Fruit fly (Drosophila melanogaster) whole organism, adult: Measurements from ENCODE around the gene ETHR.

Source experiments
- CG11617 ChIP-seq: fragments of 200-800 bp; sonication (Bioruptor generic); optimal IDR thresholded peaks from 2 replicates; lab custom pipeline; 2017; ENCODE audit warnings: mild to moderate bottlenecking, missing biosample characterization, missing genetic modification reagents, missing genetic modification characterization
- CG12768 ChIP-seq: fragments of 200-800 bp; sonication (Bioruptor generic); optimal IDR thresholded peaks from 2 replicates; lab custom pipeline; 2017; ENCODE audit warnings: missing biosample characterization, missing genetic modification characterization, mild to moderate bottlenecking, moderate library complexity, missing genetic modification reagents
- CG14711 ChIP-seq: fragments of 200-800 bp; sonication (Bioruptor generic); optimal IDR thresholded peaks from 2 replicates; lab custom pipeline; 2018; ENCODE audit warnings: missing biosample characterization, mild to moderate bottlenecking, missing genetic modification characterization, moderate library complexity
- CG1620 ChIP-seq: fragments of 200-800 bp; sonication (Bioruptor generic); optimal IDR thresholded peaks from 2 replicates; lab custom pipeline; 2016; ENCODE audit warnings: missing biosample characterization, missing genetic modification characterization
- CG33017 ChIP-seq: fragments of 200-800 bp; sonication (Bioruptor generic); optimal IDR thresholded peaks from 2 replicates; lab custom pipeline; 2018; ENCODE audit warnings: missing biosample characterization, mild to moderate bottlenecking, missing genetic modification characterization, moderate library complexity
- CG5204 ChIP-seq: fragments of 200-800 bp; sonication (Bioruptor generic); optimal IDR thresholded peaks from 2 replicates; lab custom pipeline; 2016; ENCODE audit warnings: missing biosample characterization, missing genetic modification characterization
- CG7045 ChIP-seq: fragments of 200-800 bp; sonication (Bioruptor generic); optimal IDR thresholded peaks from 2 replicates; lab custom pipeline; 2017; ENCODE audit warnings: missing biosample characterization, mild to moderate bottlenecking, missing genetic modification characterization
- CG7101 ChIP-seq: fragments of 200-800 bp; sonication (Bioruptor generic); optimal IDR thresholded peaks from 2 replicates; lab custom pipeline; 2018; ENCODE audit warnings: missing biosample characterization, mild to moderate bottlenecking, missing genetic modification characterization, moderate library complexity
- Clk ChIP-seq: fragments of 200-800 bp; sonication (Bioruptor generic); optimal IDR thresholded peaks from 2 replicates; lab custom pipeline; 2017; ENCODE audit warnings: missing biosample characterization, missing genetic modification characterization
- Crg-1 ChIP-seq: fragments of 200-800 bp; sonication (Bioruptor generic); optimal IDR thresholded peaks from 2 replicates; lab custom pipeline; 2016; ENCODE audit warnings: missing biosample characterization, missing genetic modification characterization
- Hr96 ChIP-seq: fragments of 200-800 bp; sonication (Bioruptor generic); optimal IDR thresholded peaks from 2 replicates; lab custom pipeline; 2016; ENCODE audit warnings: missing biosample characterization, missing genetic modification characterization
- Mnt ChIP-seq: fragments of 200-800 bp; sonication (Bioruptor generic); optimal IDR thresholded peaks from 2 replicates; lab custom pipeline; 2016; ENCODE audit warnings: missing biosample characterization, mild to moderate bottlenecking, missing genetic modification characterization
- bab1 ChIP-seq: fragments of 200-800 bp; sonication (Bioruptor generic); optimal IDR thresholded peaks from 3 replicates; lab custom pipeline; 2019; ENCODE audit warnings: missing biosample characterization, mild to moderate bottlenecking, missing genetic modification characterization, moderate library complexity
- cic ChIP-seq: fragments of 200-800 bp; sonication (Bioruptor generic); optimal IDR thresholded peaks from 2 replicates; lab custom pipeline; 2017; ENCODE audit warnings: missing biosample characterization, mild to moderate bottlenecking, missing genetic modification characterization, moderate library complexity
- cnc ChIP-seq, 2 experiments: fragments of >200 bp; optimal IDR thresholded peaks; 2 replicates each; lab custom pipeline; 2017
- kay ChIP-seq: fragments of 200-800 bp; sonication (Bioruptor generic); peaks from one replicate; lab custom pipeline; 2016; ENCODE audit warnings: missing biosample characterization, missing genetic modification characterization, borderline replicate concordance
- ovo ChIP-seq: fragments of 200-800 bp; sonication (Bioruptor generic); optimal IDR thresholded peaks from 2 replicates; lab custom pipeline; 2016; ENCODE audit warnings: missing biosample characterization, missing genetic modification characterization
- pad ChIP-seq: fragments of 200-800 bp; sonication (Bioruptor generic); optimal IDR thresholded peaks from 3 replicates; lab custom pipeline; 2017; ENCODE audit warnings: missing biosample characterization, missing genetic modification characterization, mild to moderate bottlenecking, moderate library complexity, missing genetic modification reagents
- tj ChIP-seq: fragments of 200-800 bp; sonication (Bioruptor generic); optimal IDR thresholded peaks from 3 replicates; lab custom pipeline; 2017; ENCODE audit warnings: missing biosample characterization, mild to moderate bottlenecking, missing genetic modification characterization, moderate library complexity
- toe ChIP-seq: fragments of 200-800 bp; sonication (Bioruptor generic); optimal IDR thresholded peaks from 2 replicates; lab custom pipeline; 2016; ENCODE audit warnings: missing biosample characterization, missing genetic modification characterization

Gene ETHR

dm6 chr3R:21224230-21224629 is 22.6 kb upstream of the ETHR start:
- TF ChIP-seq cic (GFP tag; lab: Kevin White, UChicago) (peak; percentile 49), ovo (no peak), tj (no peak), CG11617 (GFP tag; lab: Kevin White, UChicago) (no peak), toe (no peak), Mnt (GFP tag; lab: Kevin White, UChicago) (peak; percentile 58), kay (no peak), CG7101 (tag; lab: Kevin White, UChicago) (no peak)

dm6 chr3R:21237099-21237498 is 9.7 kb upstream of the ETHR start, which contains the start of gene e:
Gene e (minus strand): TSS chr3R:21237177.
- no peak for TF ChIP-seq toe
- TF ChIP-seq CG14711 (tag; lab: Kevin White, UChicago) = no peak
- TF ChIP-seq CG1620 (GFP tag; lab: Kevin White, UChicago) = no peak
- no peak for TF ChIP-seq CG5204 (GFP tag; lab: Kevin White, UChicago)
- no peak for TF ChIP-seq pad (GFP tag; lab: Kevin White, UChicago)
- TF ChIP-seq bab1 (GFP tag; lab: Kevin White, UChicago) = no peak
- no peak for TF ChIP-seq cic (GFP tag; lab: Kevin White, UChicago)
- no peak for TF ChIP-seq CG7045 (GFP tag; lab: Kevin White, UChicago)
- no peak for TF ChIP-seq CG11617 (GFP tag; lab: Kevin White, UChicago)
- no peak for TF ChIP-seq Mnt (GFP tag; lab: Kevin White, UChicago)
- TF ChIP-seq ovo = no peak

dm6 chr3R:21241332-21241731 is 5.5 kb upstream of the ETHR start:
- no peak for TF ChIP-seq ovo
- TF ChIP-seq tj = no peak
- TF ChIP-seq cnc (optimal IDR thresholded peaks at IDR 0.05; lab: Kevin White, UChicago) = no peak
- no peak for TF ChIP-seq CG14711 (tag; lab: Kevin White, UChicago)
- TF ChIP-seq CG12768 (GFP tag; lab: Kevin White, UChicago) = no peak
- TF ChIP-seq Crg-1 (GFP tag; lab: Kevin White, UChicago) = no peak
- no peak for TF ChIP-seq Clk (GFP tag; lab: Kevin White, UChicago)
- no peak for TF ChIP-seq Hr96 (GFP tag; lab: Kevin White, UChicago)

dm6 chr3R:21242318-21242717 is 4.5 kb upstream of the ETHR start, which contains the start of gene CG5892:
Gene CG5892 (plus strand): TSS chr3R:21242618.
- TF ChIP-seq kay (no peak), cic (GFP tag; lab: Kevin White, UChicago) (no peak), CG11617 (GFP tag; lab: Kevin White, UChicago) (no peak), CG12768 (GFP tag; lab: Kevin White, UChicago) (no peak), Mnt (GFP tag; lab: Kevin White, UChicago) (no peak), CG33017 (tag; lab: Kevin White, UChicago) (no peak), cnc (optimal IDR thresholded peaks at IDR 0.05; lab: Kevin White, UChicago) (no peak), tj (no peak), CG5204 (GFP tag; lab: Kevin White, UChicago) (no peak), CG14711 (tag; lab: Kevin White, UChicago) (no peak), CG7045 (GFP tag; lab: Kevin White, UChicago) (no peak), CG7101 (tag; lab: Kevin White, UChicago) (no peak), Crg-1 (GFP tag; lab: Kevin White, UChicago) (no peak)

- TF ChIP-seq kay (peak; percentile 15), toe (no peak)
Measured at dm6 chr3R:21245846-21246245, 965 bp upstream of the ETHR start.

- TF ChIP-seq cic (GFP tag; lab: Kevin White, UChicago) (no peak), CG7045 (GFP tag; lab: Kevin White, UChicago) (no peak), CG33017 (tag; lab: Kevin White, UChicago) (no peak), CG12768 (GFP tag; lab: Kevin White, UChicago) (no peak), cnc (optimal IDR thresholded peaks at IDR 0.05; lab: Kevin White, UChicago) (no peak), CG14711 (tag; lab: Kevin White, UChicago) (no peak), Crg-1 (GFP tag; lab: Kevin White, UChicago) (no peak), Mnt (GFP tag; lab: Kevin White, UChicago) (no peak), tj (no peak), toe (no peak)
Measured at dm6 chr3R:21252478-21252877, 5.7 kb downstream of the ETHR start.

- TF ChIP-seq cic (GFP tag; lab: Kevin White, UChicago) (no peak), CG33017 (tag; lab: Kevin White, UChicago) (no peak), CG7045 (GFP tag; lab: Kevin White, UChicago) (no peak), CG1620 (GFP tag; lab: Kevin White, UChicago) (no peak), Mnt (GFP tag; lab: Kevin White, UChicago) (no peak), toe (no peak), bab1 (GFP tag; lab: Kevin White, UChicago) (no peak), Hr96 (GFP tag; lab: Kevin White, UChicago) (no peak), ovo (no peak), CG11617 (GFP tag; lab: Kevin White, UChicago) (no peak), Clk (GFP tag; lab: Kevin White, UChicago) (no peak), pad (GFP tag; lab: Kevin White, UChicago) (no peak), CG14711 (tag; lab: Kevin White, UChicago) (no peak), Crg-1 (GFP tag; lab: Kevin White, UChicago) (no peak), CG5204 (GFP tag; lab: Kevin White, UChicago) (no peak), CG12768 (GFP tag; lab: Kevin White, UChicago) (no peak), tj (no peak), cnc (optimal IDR thresholded peaks at IDR 0.05; lab: Kevin White, UChicago) (no peak)
Measured at dm6 chr3R:21254296-21254695, 7.5 kb downstream of the ETHR start.
